Worm (Caenorhabditis elegans): Measurements from ENCODE around the gene tsfm-1.

DNA sequence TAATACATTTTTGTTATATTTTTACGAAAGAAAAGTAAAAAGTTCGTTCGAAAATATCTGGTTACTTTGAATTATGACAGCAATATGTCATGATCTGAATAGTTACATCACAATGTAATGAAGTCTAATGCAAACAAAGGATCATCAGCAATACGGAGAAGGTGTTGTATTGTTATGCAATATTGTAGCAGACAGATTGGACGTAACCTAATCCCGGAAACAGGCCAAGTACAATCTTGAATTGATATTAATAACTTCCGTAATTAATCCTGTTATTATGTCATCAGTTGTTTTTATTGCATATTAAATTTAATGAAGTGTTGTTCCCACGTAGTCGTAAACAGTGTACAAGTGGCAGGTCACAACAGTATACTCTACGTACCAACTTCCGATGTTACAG, 10.2 kb upstream of the tsfm-1 start:
- TF ChIP-seq lsy-2 (tag; optimal IDR thresholded peaks at IDR 0.05) (no peak), R02D3.7 (tag; optimal IDR thresholded peaks at IDR 0.05) (no peak), ama-1 (optimal IDR thresholded peaks at IDR 0.05) (no peak), ceh-16 (tag; optimal IDR thresholded peaks at IDR 0.05) (no peak), mdl-1 (tag; optimal IDR thresholded peaks at IDR 0.05) (no peak), C34F6.9 (tag; optimal IDR thresholded peaks at IDR 0.05) (no peak)

Data from whole organism, L2 larva.